Worm (Caenorhabditis elegans) whole organism, L4 larva: ENCODE measurements around the gene C03E10.3.

ENCODE experiments used
- F10B5.3 ChIP-seq: sonication (generic microtip); optimal IDR thresholded peaks from 2 replicates; lab custom pipeline; 2016; ENCODE audit warnings: mild to moderate bottlenecking, missing genetic modification characterization, missing compliant biosample characterization
- F44E2.7 ChIP-seq: fragments of 200-800 bp; sonication (Bioruptor generic); IDR thresholded peaks from 2 replicates; pipeline ENCODE4 v2.1.2; 2022; ENCODE audit warnings: missing genetic modification characterization, missing compliant biosample characterization
- R02D3.7 ChIP-seq: fragments of 150-350 bp; sonication (generic microtip); optimal IDR thresholded peaks from 3 replicates; lab custom pipeline; 2014; ENCODE audit warnings: missing biosample characterization, missing genetic modification characterization
- T26A8.4 ChIP-seq: fragments of 200-800 bp; sonication (Bioruptor generic); IDR thresholded peaks from 2 replicates; pipeline ENCODE4 v1.3.6; 2022; ENCODE audit warnings: missing genetic modification characterization, missing compliant biosample characterization
- Y5F2A.4 ChIP-seq: fragments of 200-800 bp; sonication (Bioruptor generic); optimal IDR thresholded peaks from 2 replicates; lab custom pipeline; 2018; ENCODE audit warnings: mild to moderate bottlenecking, missing genetic modification characterization, missing compliant biosample characterization
- aly-2 ChIP-seq: sonication (generic microtip); optimal IDR thresholded peaks from 2 replicates; lab custom pipeline; 2018; ENCODE audit warnings: missing biosample characterization, missing genetic modification characterization
- ceh-20 ChIP-seq: fragments of 200-800 bp; sonication (Bioruptor generic); IDR thresholded peaks from 2 replicates; pipeline ENCODE4 v1.3.6; 2022; ENCODE audit warnings: missing genetic modification reagents, missing genetic modification characterization, missing compliant biosample characterization
- ceh-32 ChIP-seq: sonication (generic microtip); optimal IDR thresholded peaks from 2 replicates; lab custom pipeline; 2016; ENCODE audit warnings: mild to moderate bottlenecking, missing genetic modification characterization, missing compliant biosample characterization; ENCODE audit not compliant: poor library complexity
- ceh-44 ChIP-seq: fragments of 200-800 bp; sonication (Bioruptor generic); IDR thresholded peaks from 2 replicates; pipeline ENCODE4 v1.3.6; 2022; ENCODE audit warnings: missing genetic modification reagents, missing genetic modification characterization, missing compliant biosample characterization
- ceh-62 ChIP-seq: sonication (generic microtip); optimal IDR thresholded peaks from 2 replicates; lab custom pipeline; 2017; ENCODE audit warnings: missing biosample characterization, missing genetic modification characterization
- ceh-82 ChIP-seq: sonication (generic microtip); optimal IDR thresholded peaks from 2 replicates; lab custom pipeline; 2017; ENCODE audit warnings: missing biosample characterization, missing genetic modification characterization
- ctbp-1 ChIP-seq: fragments of 200-800 bp; sonication (Bioruptor generic); IDR thresholded peaks from 2 replicates; pipeline ENCODE4 v1.3.6; 2022; ENCODE audit warnings: missing genetic modification reagents, missing genetic modification characterization, missing compliant biosample characterization
- daf-12 ChIP-seq: fragments of 150-350 bp; optimal IDR thresholded peaks from 2 replicates; lab custom pipeline; 2014; ENCODE audit warnings: missing biosample characterization, missing genetic modification reagents, missing genetic modification characterization
- daf-8 ChIP-seq: fragments of 200-800 bp; sonication (Bioruptor generic); IDR thresholded peaks from 2 replicates; pipeline ENCODE4 v1.3.6; 2022; ENCODE audit warnings: missing genetic modification characterization, missing compliant biosample characterization
- dmd-6 ChIP-seq: fragments of 200-800 bp; sonication (Bioruptor generic); IDR thresholded peaks from 2 replicates; pipeline ENCODE4 v1.3.6; 2022; ENCODE audit warnings: missing genetic modification reagents, missing genetic modification characterization, missing compliant biosample characterization
- dpl-1 ChIP-seq: fragments of 150-350 bp; optimal IDR thresholded peaks from 2 replicates; lab custom pipeline; 2014; ENCODE audit warnings: missing biosample characterization, missing genetic modification reagents, missing genetic modification characterization
- egl-27 ChIP-seq: sonication (generic microtip); optimal IDR thresholded peaks from 3 replicates; lab custom pipeline; 2017; ENCODE audit warnings: missing biosample characterization, missing genetic modification reagents, missing genetic modification characterization
- fkh-10 ChIP-seq: fragments of 150-350 bp; optimal IDR thresholded peaks from 2 replicates; lab custom pipeline; 2014; ENCODE audit warnings: missing biosample characterization, missing genetic modification reagents, missing genetic modification characterization
- fos-1 ChIP-seq: fragments of 150-350 bp; optimal IDR thresholded peaks from 2 replicates; lab custom pipeline; 2014; ENCODE audit warnings: missing biosample characterization, missing genetic modification characterization
- gei-8 ChIP-seq: fragments of 200-800 bp; sonication (Bioruptor generic); optimal IDR thresholded peaks from 2 replicates; lab custom pipeline; 2018; ENCODE audit warnings: mild to moderate bottlenecking, missing genetic modification characterization, missing compliant biosample characterization
- hif-1 ChIP-seq, 2 experiments: sonication (generic microtip); optimal IDR thresholded peaks; 2 replicates each; lab custom pipeline; 2016 to 2017; ENCODE audit warnings: missing compliant biosample characterization in 2 of 2, missing genetic modification characterization in 2 of 2, missing genetic modification reagents in 2 of 2, missing genotype in 2 of 2, mild to moderate bottlenecking in 1 of 2
- hlh-11 ChIP-seq: fragments of 200-800 bp; sonication (Bioruptor generic); optimal IDR thresholded peaks from 2 replicates; lab custom pipeline; 2018; ENCODE audit warnings: mild to moderate bottlenecking, missing genetic modification characterization, missing compliant biosample characterization
- jun-1 ChIP-seq: fragments of 150-350 bp; optimal IDR thresholded peaks from 2 replicates; lab custom pipeline; 2014; ENCODE audit warnings: missing biosample characterization, missing genetic modification reagents, missing genetic modification characterization
- lin-29 ChIP-seq: fragments of 200-800 bp; sonication (Bioruptor generic); IDR thresholded peaks from 2 replicates; pipeline ENCODE4 v1.3.6; 2022; ENCODE audit warnings: missing genetic modification reagents, missing genetic modification characterization, missing compliant biosample characterization
- lin-39 ChIP-seq: fragments of 150-350 bp; optimal IDR thresholded peaks from 2 replicates; lab custom pipeline; 2014; ENCODE audit warnings: missing biosample characterization, missing genetic modification reagents, missing genetic modification characterization
- madf-5 ChIP-seq, 2 experiments: fragments of 200-800 bp; sonication (Bioruptor generic); IDR thresholded peaks; 2 replicates each; pipeline ENCODE4 v1.3.6; 2022; ENCODE audit warnings: missing compliant biosample characterization in 2 of 2, missing genetic modification characterization in 2 of 2
- madf-9 ChIP-seq: fragments of 200-800 bp; sonication (Bioruptor generic); conservative IDR thresholded peaks from 2 replicates; pipeline ENCODE4 v1.3.6; 2022; ENCODE audit warnings: missing genetic modification reagents, missing genetic modification characterization, missing compliant biosample characterization
- mdl-1 ChIP-seq, 2 experiments: fragments of 150-350 bp in 1 of 2; sonication (generic microtip) in 1 of 2; optimal IDR thresholded peaks; 2 replicates each; lab custom pipeline; 2014 to 2017; ENCODE audit warnings: missing biosample characterization in 2 of 2, missing genetic modification characterization in 2 of 2
- nhr-10 ChIP-seq: fragments of 150-350 bp; optimal IDR thresholded peaks from 2 replicates; lab custom pipeline; 2014; ENCODE audit warnings: missing biosample characterization, missing genetic modification characterization
- nhr-102 ChIP-seq: sonication (generic microtip); optimal IDR thresholded peaks from 2 replicates; lab custom pipeline; 2016; ENCODE audit warnings: mild to moderate bottlenecking, missing genetic modification characterization, moderate library complexity, missing compliant biosample characterization
- nhr-11 ChIP-seq: fragments of 150-350 bp; optimal IDR thresholded peaks from 2 replicates; lab custom pipeline; 2014; ENCODE audit warnings: missing biosample characterization, missing genetic modification characterization
- nhr-25 ChIP-seq: sonication (generic microtip); optimal IDR thresholded peaks from 2 replicates; lab custom pipeline; 2017; ENCODE audit warnings: missing genetic modification characterization, mild to moderate bottlenecking, missing compliant biosample characterization, antibody characterized with exemption, moderate library complexity, borderline replicate concordance; ENCODE audit not compliant: insufficient read depth
- nhr-28 ChIP-seq: fragments of 150-350 bp; optimal IDR thresholded peaks from 2 replicates; lab custom pipeline; 2014; ENCODE audit warnings: missing biosample characterization, missing genetic modification characterization
- nhr-41 ChIP-seq: fragments of 200-800 bp; sonication (Bioruptor generic); IDR thresholded peaks from 2 replicates; pipeline ENCODE4 v1.3.6; 2022; ENCODE audit warnings: missing genetic modification reagents, missing genetic modification characterization, missing compliant biosample characterization
- nhr-42 ChIP-seq: fragments of 200-800 bp; sonication (Bioruptor generic); IDR thresholded peaks from 2 replicates; pipeline ENCODE4 v1.3.6; 2022; ENCODE audit warnings: missing genetic modification characterization, missing compliant biosample characterization
- nhr-48 ChIP-seq: sonication (generic microtip); optimal IDR thresholded peaks from 2 replicates; lab custom pipeline; 2016; ENCODE audit warnings: mild to moderate bottlenecking, missing genetic modification characterization, missing compliant biosample characterization
- php-3 ChIP-seq: fragments of 200-800 bp; sonication (Bioruptor generic); IDR thresholded peaks from 2 replicates; pipeline ENCODE4 v1.3.6; 2022; ENCODE audit warnings: missing genetic modification reagents, missing genetic modification characterization, missing compliant biosample characterization
- pqm-1 ChIP-seq: sonication (generic microtip); optimal IDR thresholded peaks from 2 replicates; lab custom pipeline; 2017; ENCODE audit warnings: missing biosample characterization, missing genetic modification characterization
- rbr-2 ChIP-seq: sonication (generic microtip); optimal IDR thresholded peaks from 2 replicates; lab custom pipeline; 2016; ENCODE audit warnings: missing genotype, missing genetic modification characterization, missing compliant biosample characterization
- skn-1 ChIP-seq: fragments of 150-350 bp; optimal IDR thresholded peaks from 2 replicates; lab custom pipeline; 2014; ENCODE audit warnings: missing biosample characterization, missing genetic modification characterization
- snpc-1.2 ChIP-seq: fragments of 200-800 bp; sonication (Bioruptor generic); IDR thresholded peaks from 2 replicates; pipeline ENCODE4 v1.3.6; 2022; ENCODE audit warnings: missing genetic modification reagents, missing genetic modification characterization, missing compliant biosample characterization
- snpc-4 ChIP-seq: fragments of 150-350 bp; optimal IDR thresholded peaks from 2 replicates; lab custom pipeline; 2014; ENCODE audit warnings: missing biosample characterization, missing genetic modification characterization
- spr-1 ChIP-seq: sonication (generic microtip); optimal IDR thresholded peaks from 2 replicates; lab custom pipeline; 2016; ENCODE audit warnings: mild to moderate bottlenecking, missing genetic modification characterization, missing compliant biosample characterization
- spr-3 ChIP-seq: fragments of 200-800 bp; sonication (Bioruptor generic); optimal IDR thresholded peaks from 2 replicates; lab custom pipeline; 2018; ENCODE audit warnings: mild to moderate bottlenecking, missing genetic modification characterization, missing compliant biosample characterization
- tra-1 ChIP-seq: fragments of 200-800 bp; sonication (Bioruptor generic); IDR thresholded peaks from 2 replicates; pipeline ENCODE4 v1.3.6; 2022; ENCODE audit warnings: missing genetic modification reagents, missing genetic modification characterization, missing compliant biosample characterization
- unc-39 ChIP-seq: sonication (generic microtip); optimal IDR thresholded peaks from 2 replicates; lab custom pipeline; 2017; ENCODE audit warnings: missing biosample characterization, missing genetic modification characterization
- zag-1 ChIP-seq: fragments of 150-350 bp; optimal IDR thresholded peaks from 2 replicates; lab custom pipeline; 2014; ENCODE audit warnings: missing biosample characterization, missing genetic modification characterization
- zfp-3 ChIP-seq: fragments of 200-800 bp; sonication (Bioruptor generic); conservative IDR thresholded peaks from 2 replicates; pipeline ENCODE4 v1.3.6; 2022; ENCODE audit warnings: missing genetic modification reagents, missing genetic modification characterization, missing compliant biosample characterization
- zip-11 ChIP-seq: fragments of 200-800 bp; sonication (Bioruptor generic); IDR thresholded peaks from 2 replicates; pipeline ENCODE4 v1.3.6; 2022; ENCODE audit warnings: missing genetic modification characterization, missing compliant biosample characterization
- ztf-7 ChIP-seq: fragments of 150-350 bp; optimal IDR thresholded peaks from 2 replicates; lab custom pipeline; 2014; ENCODE audit warnings: missing biosample characterization, missing genetic modification characterization

C03E10.3 gene

DNA sequence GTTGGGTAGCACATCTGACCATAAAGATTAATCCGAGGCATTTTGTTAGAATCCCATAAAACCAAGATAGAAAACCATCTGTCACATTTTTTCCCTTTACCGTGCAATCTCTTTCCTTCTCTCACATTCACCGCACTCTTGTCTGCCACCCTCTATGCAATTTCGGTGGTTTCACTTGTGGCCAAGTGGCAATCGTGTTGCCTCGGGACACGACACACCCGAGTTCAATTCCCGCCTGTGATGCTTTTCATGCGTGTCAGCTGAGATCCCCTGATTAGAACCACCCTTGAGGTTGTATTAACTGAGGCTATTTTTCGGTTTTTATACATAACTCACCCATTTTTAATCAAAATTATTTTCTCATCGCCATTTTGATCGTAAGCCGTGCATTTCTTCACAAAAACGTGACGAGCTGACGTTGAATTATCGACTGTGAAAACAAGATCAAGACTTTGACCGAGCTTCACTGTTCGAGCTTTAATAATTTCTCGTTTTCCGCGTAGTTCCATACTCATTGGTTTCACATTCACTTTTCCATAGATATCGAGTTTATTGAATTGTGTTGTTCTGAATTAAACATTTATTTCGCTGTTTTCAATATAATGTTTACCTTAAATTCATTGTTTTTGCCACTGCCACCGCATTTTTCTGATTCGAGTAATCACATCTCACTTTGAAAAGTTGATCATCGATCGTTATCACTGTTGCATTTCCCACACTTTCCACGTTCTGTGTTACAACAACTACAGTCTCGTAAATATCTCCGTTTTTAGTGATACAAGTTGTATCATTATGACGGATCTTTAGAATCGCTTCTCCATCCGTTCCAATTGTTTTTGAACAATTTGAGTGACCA lies 28.0 kb downstream of the C03E10.3 start (continued):
- TF ChIP-seq zip-11 (peak; percentile 93), egl-27 (tag; lab: Kevin White, UChicago) (no peak), pqm-1 (peak; percentile 60), daf-8 (GFP tag; lab: Robert Waterston, UW) (0 out of 2 replicates have a peak, but pooled peaks have one; percentile 59), skn-1 (no peak), nhr-42 (GFP tag; lab: Robert Waterston, UW) (peak; percentile 95), madf-9 (GFP tag; lab: Robert Waterston, UW) (peak; percentile 97), F10B5.3 (tag; lab: Kevin White, UChicago) (peak; percentile 88), rbr-2 (peak; percentile 90), jun-1 (peak; percentile 86), mdl-1 (tag; optimal IDR thresholded peaks at IDR 0.05; lab: Kevin White, UChicago) (peak in 1 of 2 experiments; percentile 49), spr-1 (tag; lab: Kevin White, UChicago) (peak; percentile 88), ceh-44 (GFP tag; lab: Robert Waterston, UW) (peak; percentile 98), fos-1 (no peak), nhr-10 (tag; lab: Kevin White, UChicago) (peak; percentile 76), F44E2.7 (GFP tag; lab: Robert Waterston, UW) (peak; percentile 99), R02D3.7 (tag; lab: Kevin White, UChicago) (peak; percentile 45), aly-2 (no peak), zag-1 (tag; lab: Kevin White, UChicago) (peak; percentile 8), hlh-11 (tag; lab: Kevin White, UChicago) (peak; percentile 97), nhr-102 (tag; lab: Kevin White, UChicago) (peak; percentile 94), ztf-7 (tag; lab: Kevin White, UChicago) (peak; percentile 87), dmd-6 (GFP tag; lab: Robert Waterston, UW) (peak; percentile 89), zfp-3 (GFP tag; lab: Robert Waterston, UW) (peak; percentile 92), unc-39 (tag; lab: Kevin White, UChicago) (no peak), ceh-82 (tag; lab: Kevin White, UChicago) (no peak), nhr-11 (tag; lab: Kevin White, UChicago) (peak; percentile 57), fkh-10 (no peak), T26A8.4 (peak; percentile 96), gei-8 (GFP tag; lab: Kevin White, UChicago) (peak; percentile 99), nhr-48 (peak; percentile 79), snpc-4 (tag; lab: Kevin White, UChicago) (no peak), hif-1 (tag; optimal IDR thresholded peaks at IDR 0.05; lab: Kevin White, UChicago) (peak in 1 of 2 experiments; percentile 82), madf-5 (GFP tag; IDR thresholded peaks at IDR 0.05; lab: Robert Waterston, UW) (peak; percentile 97 to 99), nhr-41 (GFP tag; lab: Robert Waterston, UW) (peak; percentile 99), nhr-28 (peak; percentile 78), ceh-32 (tag; lab: Kevin White, UChicago) (peak; percentile 54), php-3 (GFP tag; lab: Robert Waterston, UW) (peak; percentile 95), snpc-1.2 (GFP tag; lab: Robert Waterston, UW) (peak; percentile 96), ceh-62 (tag; lab: Kevin White, UChicago) (no peak), tra-1 (GFP tag; lab: Robert Waterston, UW) (peak; percentile 99), daf-12 (no peak), lin-39 (tag; lab: Kevin White, UChicago) (no peak), nhr-25 (tag; lab: Kevin White, UChicago) (peak; percentile 79), spr-3 (GFP tag; lab: Kevin White, UChicago) (peak; percentile 95), Y5F2A.4 (GFP tag; lab: Kevin White, UChicago) (peak; percentile 97), lin-29 (GFP tag; lab: Robert Waterston, UW) (peak; percentile 92), ceh-20 (GFP tag; lab: Robert Waterston, UW) (peak; percentile 93), ctbp-1 (GFP tag; lab: Robert Waterston, UW) (peak; percentile 98), dpl-1 (peak; percentile 56)
